Worm (Caenorhabditis elegans) whole organism, L4 larva: ENCODE data around the gene mfsd-13.2.

Experiments
- F26F4.8 ChIP-seq: fragments of 200-800 bp; sonication (Bioruptor generic); conservative IDR thresholded peaks from 2 replicates; pipeline ENCODE4 v1.3.6; 2022; ENCODE audit warnings: missing genetic modification characterization, missing compliant biosample characterization
- F44E2.7 ChIP-seq: fragments of 200-800 bp; sonication (Bioruptor generic); IDR thresholded peaks from 2 replicates; pipeline ENCODE4 v2.1.2; 2022; ENCODE audit warnings: missing genetic modification characterization, missing compliant biosample characterization
- R02D3.7 ChIP-seq: fragments of 150-350 bp; sonication (generic microtip); optimal IDR thresholded peaks from 3 replicates; lab custom pipeline; 2014; ENCODE audit warnings: missing biosample characterization, missing genetic modification characterization
- T20F7.1 ChIP-seq: fragments of 200-800 bp; sonication (Bioruptor generic); optimal IDR thresholded peaks from 2 replicates; lab custom pipeline; 2018; ENCODE audit warnings: mild to moderate bottlenecking, missing genetic modification characterization, missing compliant biosample characterization
- ZK337.2 ChIP-seq: fragments of 200-800 bp; sonication (Bioruptor generic); IDR thresholded peaks from 2 replicates; pipeline ENCODE4 v1.3.6; 2022; ENCODE audit warnings: missing genetic modification reagents, missing genetic modification characterization, missing compliant biosample characterization
- ZK546.5 ChIP-seq, 2 experiments: sonication (generic microtip); optimal IDR thresholded peaks; 2 replicates each; lab custom pipeline; 2017; ENCODE audit warnings: missing biosample characterization in 2 of 2, missing genetic modification characterization in 2 of 2
- aha-1 ChIP-seq: fragments of 150-350 bp; peaks from one replicate; lab custom pipeline; 2014; ENCODE audit warnings: missing biosample characterization, missing genetic modification characterization
- attf-4 ChIP-seq: sonication (generic microtip); optimal IDR thresholded peaks from 3 replicates; lab custom pipeline; 2017; ENCODE audit warnings: missing biosample characterization, missing genetic modification characterization
- ceh-20 ChIP-seq: fragments of 200-800 bp; sonication (Bioruptor generic); IDR thresholded peaks from 2 replicates; pipeline ENCODE4 v1.3.6; 2022; ENCODE audit warnings: missing genetic modification reagents, missing genetic modification characterization, missing compliant biosample characterization
- ceh-62 ChIP-seq: sonication (generic microtip); optimal IDR thresholded peaks from 2 replicates; lab custom pipeline; 2017; ENCODE audit warnings: missing biosample characterization, missing genetic modification characterization
- cey-2 ChIP-seq: sonication (generic microtip); optimal IDR thresholded peaks from 3 replicates; lab custom pipeline; 2017; ENCODE audit warnings: missing genetic modification characterization, mild to moderate bottlenecking, missing compliant biosample characterization, antibody characterized with exemption, borderline replicate concordance; ENCODE audit not compliant: insufficient read depth
- ctbp-1 ChIP-seq: fragments of 200-800 bp; sonication (Bioruptor generic); IDR thresholded peaks from 2 replicates; pipeline ENCODE4 v1.3.6; 2022; ENCODE audit warnings: missing genetic modification reagents, missing genetic modification characterization, missing compliant biosample characterization
- daf-12 ChIP-seq: fragments of 150-350 bp; optimal IDR thresholded peaks from 2 replicates; lab custom pipeline; 2014; ENCODE audit warnings: missing biosample characterization, missing genetic modification reagents, missing genetic modification characterization
- daf-16 ChIP-seq, 3 experiments: sonication (generic microtip); optimal IDR thresholded peaks; 2 replicates each; lab custom pipeline; 2016 to 2017; ENCODE audit warnings: missing genetic modification characterization in 3 of 3, missing genetic modification reagents in 3 of 3, mild to moderate bottlenecking in 2 of 3, missing compliant biosample characterization in 2 of 3, missing biosample characterization in 1 of 3, moderate library complexity in 1 of 3
- dmd-6 ChIP-seq: fragments of 200-800 bp; sonication (Bioruptor generic); IDR thresholded peaks from 2 replicates; pipeline ENCODE4 v1.3.6; 2022; ENCODE audit warnings: missing genetic modification reagents, missing genetic modification characterization, missing compliant biosample characterization
- dve-1 ChIP-seq: sonication (generic microtip); optimal IDR thresholded peaks from 2 replicates; lab custom pipeline; 2017; ENCODE audit warnings: antibody characterized with exemption, mild to moderate bottlenecking, missing genetic modification characterization, missing compliant biosample characterization; ENCODE audit not compliant: insufficient read depth
- fos-1 ChIP-seq: fragments of 150-350 bp; optimal IDR thresholded peaks from 2 replicates; lab custom pipeline; 2014; ENCODE audit warnings: missing biosample characterization, missing genetic modification characterization
- hlh-11 ChIP-seq: fragments of 200-800 bp; sonication (Bioruptor generic); optimal IDR thresholded peaks from 2 replicates; lab custom pipeline; 2018; ENCODE audit warnings: mild to moderate bottlenecking, missing genetic modification characterization, missing compliant biosample characterization
- hlh-30 ChIP-seq: sonication (generic microtip); optimal IDR thresholded peaks from 2 replicates; lab custom pipeline; 2017; ENCODE audit warnings: antibody characterized with exemption, mild to moderate bottlenecking, missing genetic modification characterization, missing compliant biosample characterization; ENCODE audit not compliant: insufficient read depth
- hmg-1.1 ChIP-seq: fragments of 200-800 bp; sonication (Bioruptor generic); IDR thresholded peaks from 2 replicates; pipeline ENCODE4 v1.3.6; 2022; ENCODE audit warnings: missing genetic modification reagents, missing genetic modification characterization, missing compliant biosample characterization
- lim-7 ChIP-seq: fragments of 200-800 bp; sonication (Bioruptor generic); IDR thresholded peaks from 2 replicates; pipeline ENCODE4 v1.3.6; 2022; ENCODE audit warnings: missing genetic modification characterization, missing compliant biosample characterization
- lin-29 ChIP-seq: fragments of 200-800 bp; sonication (Bioruptor generic); IDR thresholded peaks from 2 replicates; pipeline ENCODE4 v1.3.6; 2022; ENCODE audit warnings: missing genetic modification reagents, missing genetic modification characterization, missing compliant biosample characterization
- lin-39 ChIP-seq: fragments of 150-350 bp; optimal IDR thresholded peaks from 2 replicates; lab custom pipeline; 2014; ENCODE audit warnings: missing biosample characterization, missing genetic modification reagents, missing genetic modification characterization
- lsy-2 ChIP-seq, 2 experiments: fragments of 150-350 bp in 1 of 2; sonication (generic microtip) in 1 of 2; optimal IDR thresholded peaks; 2 replicates each; lab custom pipeline; 2014 to 2017; ENCODE audit warnings: missing biosample characterization in 2 of 2, missing genetic modification characterization in 2 of 2
- mdl-1 ChIP-seq, 2 experiments: fragments of 150-350 bp in 1 of 2; sonication (generic microtip) in 1 of 2; optimal IDR thresholded peaks; 2 replicates each; lab custom pipeline; 2014 to 2017; ENCODE audit warnings: missing biosample characterization in 2 of 2, missing genetic modification characterization in 2 of 2
- mxl-2 ChIP-seq: fragments of 200-800 bp; sonication (Bioruptor generic); conservative IDR thresholded peaks from 2 replicates; pipeline ENCODE4 v1.3.6; 2022; ENCODE audit warnings: missing genetic modification reagents, missing genetic modification characterization, missing compliant biosample characterization
- nhr-111 ChIP-seq: fragments of 200-800 bp; sonication (Bioruptor generic); optimal IDR thresholded peaks from 2 replicates; lab custom pipeline; 2018; ENCODE audit warnings: mild to moderate bottlenecking, missing genetic modification characterization, missing compliant biosample characterization
- nhr-237 ChIP-seq: sonication (generic microtip); optimal IDR thresholded peaks from 2 replicates; lab custom pipeline; 2017; ENCODE audit warnings: missing biosample characterization, missing genetic modification characterization
- nhr-28 ChIP-seq: fragments of 150-350 bp; optimal IDR thresholded peaks from 2 replicates; lab custom pipeline; 2014; ENCODE audit warnings: missing biosample characterization, missing genetic modification characterization
- nhr-48 ChIP-seq: sonication (generic microtip); optimal IDR thresholded peaks from 2 replicates; lab custom pipeline; 2016; ENCODE audit warnings: mild to moderate bottlenecking, missing genetic modification characterization, missing compliant biosample characterization
- nhr-77 ChIP-seq: fragments of 150-350 bp; optimal IDR thresholded peaks from 2 replicates; lab custom pipeline; 2014; ENCODE audit warnings: missing biosample characterization, missing genetic modification characterization
- pha-4 ChIP-seq, 2 experiments: fragments of 150-350 bp in 1 of 2; fragments of 200-800 bp in 1 of 2; sonication (Bioruptor generic) in 1 of 2; IDR thresholded peaks in 1 of 2; optimal IDR thresholded peaks in 1 of 2; 2 replicates each; pipeline versions ENCODE4 v1.3.6 to Lab custom; 2014 to 2022; ENCODE audit warnings: missing genetic modification characterization in 2 of 2, missing genetic modification reagents in 2 of 2, missing biosample characterization in 1 of 2, missing compliant biosample characterization in 1 of 2
- php-3 ChIP-seq: fragments of 200-800 bp; sonication (Bioruptor generic); IDR thresholded peaks from 2 replicates; pipeline ENCODE4 v1.3.6; 2022; ENCODE audit warnings: missing genetic modification reagents, missing genetic modification characterization, missing compliant biosample characterization
- pqm-1 ChIP-seq: sonication (generic microtip); optimal IDR thresholded peaks from 2 replicates; lab custom pipeline; 2017; ENCODE audit warnings: missing biosample characterization, missing genetic modification characterization
- skn-1 ChIP-seq: fragments of 150-350 bp; optimal IDR thresholded peaks from 2 replicates; lab custom pipeline; 2014; ENCODE audit warnings: missing biosample characterization, missing genetic modification characterization
- spr-1 ChIP-seq: sonication (generic microtip); optimal IDR thresholded peaks from 2 replicates; lab custom pipeline; 2016; ENCODE audit warnings: mild to moderate bottlenecking, missing genetic modification characterization, missing compliant biosample characterization
- spr-3 ChIP-seq: fragments of 200-800 bp; sonication (Bioruptor generic); optimal IDR thresholded peaks from 2 replicates; lab custom pipeline; 2018; ENCODE audit warnings: mild to moderate bottlenecking, missing genetic modification characterization, missing compliant biosample characterization
- tag-97 ChIP-seq: fragments of 200-800 bp; sonication (Bioruptor generic); IDR thresholded peaks from 2 replicates; pipeline ENCODE4 v1.3.6; 2022; ENCODE audit warnings: missing genetic modification characterization, missing compliant biosample characterization
- tra-1 ChIP-seq: fragments of 200-800 bp; sonication (Bioruptor generic); IDR thresholded peaks from 2 replicates; pipeline ENCODE4 v1.3.6; 2022; ENCODE audit warnings: missing genetic modification reagents, missing genetic modification characterization, missing compliant biosample characterization
- unc-130 ChIP-seq: sonication (generic microtip); optimal IDR thresholded peaks from 2 replicates; lab custom pipeline; 2016; ENCODE audit warnings: missing genetic modification reagents, missing genetic modification characterization, missing compliant biosample characterization
- unc-62 ChIP-seq, 3 experiments: fragments of 150-350 bp in 1 of 3; sonication (generic microtip); optimal IDR thresholded peaks in 2 of 3; peaks in 1 of 3; 1 replicate in 1 of 3; 2 replicates in 2 of 3; lab custom pipeline; 2014 to 2017; ENCODE audit warnings: missing biosample characterization in 3 of 3, missing genetic modification characterization in 3 of 3, missing genetic modification reagents in 3 of 3, missing genotype in 1 of 3
- vab-7 ChIP-seq: fragments of 200-800 bp; sonication (Bioruptor generic); IDR thresholded peaks from 2 replicates; pipeline ENCODE4 v1.3.6; 2022; ENCODE audit warnings: missing genetic modification reagents, missing genetic modification characterization, missing compliant biosample characterization
- zfp-3 ChIP-seq: fragments of 200-800 bp; sonication (Bioruptor generic); conservative IDR thresholded peaks from 2 replicates; pipeline ENCODE4 v1.3.6; 2022; ENCODE audit warnings: missing genetic modification reagents, missing genetic modification characterization, missing compliant biosample characterization
- zip-11 ChIP-seq: fragments of 200-800 bp; sonication (Bioruptor generic); IDR thresholded peaks from 2 replicates; pipeline ENCODE4 v1.3.6; 2022; ENCODE audit warnings: missing genetic modification characterization, missing compliant biosample characterization
- zip-2 ChIP-seq: fragments of 150-350 bp; optimal IDR thresholded peaks from 2 replicates; lab custom pipeline; 2014; ENCODE audit warnings: missing biosample characterization, missing genetic modification characterization
- ztf-7 ChIP-seq: fragments of 150-350 bp; optimal IDR thresholded peaks from 2 replicates; lab custom pipeline; 2014; ENCODE audit warnings: missing biosample characterization, missing genetic modification characterization

mfsd-13.2 gene

DNA sequence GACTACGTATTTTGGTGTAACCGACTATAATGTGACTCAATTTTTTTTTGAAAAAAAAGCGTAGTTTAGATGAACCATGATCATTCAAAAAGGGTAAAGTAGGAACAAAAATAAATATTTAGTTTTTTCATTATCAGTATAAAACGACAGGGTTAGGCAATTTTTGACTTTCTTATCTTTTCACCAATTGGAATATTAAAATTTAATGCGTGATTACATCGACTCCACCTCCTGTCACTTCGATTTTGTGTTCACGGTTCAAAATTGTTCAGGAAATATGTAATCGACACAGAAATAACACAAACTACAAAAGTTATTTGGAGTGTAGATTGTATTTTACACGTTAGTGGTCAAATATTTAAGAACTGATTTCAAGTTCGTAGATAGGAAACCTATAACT is 1.1 kb upstream of the mfsd-13.2 start (continued):
- TF ChIP-seq lin-39 (tag; lab: Kevin White, UChicago) (no peak), R02D3.7 (tag; lab: Kevin White, UChicago) (no peak), zfp-3 (GFP tag; lab: Robert Waterston, UW) (no peak), F44E2.7 (GFP tag; lab: Robert Waterston, UW) (no peak), cey-2 (no peak), spr-1 (no peak), spr-3 (no peak), nhr-111 (GFP tag; lab: Kevin White, UChicago) (no peak)

ce11 chrII:7161512-7161911 is 4.1 kb downstream of the mfsd-13.2 start, which contains the start of gene C27H5.12:
C27H5.12 (minus strand) TSS chrII:7161612.
- no peak for TF ChIP-seq attf-4 (tag; lab: Kevin White, UChicago)
- TF ChIP-seq unc-62 (GFP tag; optimal IDR thresholded peaks at IDR 0.05 in 1 of 2; lab: Kevin White, UChicago): peak in 1 of 2 experiments; percentile 30
- no peak for TF ChIP-seq unc-62 (tag; optimal IDR thresholded peaks at IDR 0.05; lab: Kevin White, UChicago)

ce11 chrII:7157415-7157814 is 8.2 kb downstream of the mfsd-13.2 start:
- TF ChIP-seq hlh-11 (peak; percentile 75), ctbp-1 (GFP tag; lab: Robert Waterston, UW) (no peak), mdl-1 (tag; optimal IDR thresholded peaks at IDR 0.05; lab: Kevin White, UChicago) (peak in 1 of 2 experiments; percentile 39), nhr-28 (tag; lab: Kevin White, UChicago) (peak; percentile 93), lin-39 (tag; lab: Kevin White, UChicago) (no peak), ztf-7 (tag; lab: Kevin White, UChicago) (no peak), ZK337.2 (GFP tag; lab: Robert Waterston, UW) (no peak), tag-97 (no peak), nhr-48 (peak; percentile 19), T20F7.1 (GFP tag; lab: Kevin White, UChicago) (peak; percentile 11), zip-11 (no peak), unc-62 (GFP tag; optimal IDR thresholded peaks at IDR 0.05 in 1 of 2; lab: Kevin White, UChicago) (peak in 1 of 2 experiments; percentile 69), unc-62 (tag; optimal IDR thresholded peaks at IDR 0.05; lab: Kevin White, UChicago) (no peak), dmd-6 (GFP tag; lab: Robert Waterston, UW) (peak; percentile 78), pha-4 (GFP tag; IDR thresholded peaks at IDR 0.05; lab: Robert Waterston, UW) (no peak), pha-4 (tag; optimal IDR thresholded peaks at IDR 0.05; lab: Kevin White, UChicago) (peak; percentile 42), pqm-1 (tag; lab: Kevin White, UChicago) (peak; percentile 69), lin-29 (GFP tag; lab: Robert Waterston, UW) (no peak), daf-12 (tag; lab: Kevin White, UChicago) (no peak), lsy-2 (tag; optimal IDR thresholded peaks at IDR 0.05; lab: Kevin White, UChicago) (peak in 1 of 2 experiments; percentile 36), mxl-2 (peak; percentile 79; the same call in 1 of the 2 replicates), fos-1 (no peak), spr-1 (no peak), vab-7 (GFP tag; lab: Robert Waterston, UW) (no peak), F26F4.8 (GFP tag; lab: Robert Waterston, UW) (no peak), skn-1 (no peak), ceh-20 (no peak), unc-130 (GFP tag; lab: Kevin White, UChicago) (no peak), hmg-1.1 (no peak), ZK546.5 (tag; optimal IDR thresholded peaks at IDR 0.05; lab: Kevin White, UChicago) (no peak), nhr-111 (GFP tag; lab: Kevin White, UChicago) (no peak), lim-7 (GFP tag; lab: Robert Waterston, UW) (no peak), tra-1 (GFP tag; lab: Robert Waterston, UW) (no peak), nhr-77 (tag; lab: Kevin White, UChicago) (peak; percentile 68), php-3 (GFP tag; lab: Robert Waterston, UW) (peak; percentile 68), nhr-237 (tag; lab: Kevin White, UChicago) (no peak), zip-2 (tag; lab: Kevin White, UChicago) (no peak), aha-1 (tag; lab: Kevin White, UChicago) (no peak), ceh-62 (tag; lab: Kevin White, UChicago) (no peak), dve-1 (tag; lab: Kevin White, UChicago) (peak; percentile 57), daf-16 (GFP tag; optimal IDR thresholded peaks at IDR 0.05; lab: Kevin White, UChicago) (no peak), daf-16 (tag; optimal IDR thresholded peaks at IDR 0.05; lab: Kevin White, UChicago) (peak; percentile 95), hlh-30 (tag; lab: Kevin White, UChicago) (peak; percentile 25)
